Worm (Caenorhabditis elegans) whole organism, midembryonic: Measurements from ENCODE around the gene fbxb-48.

Source experiments
- T22C8.4 ChIP-seq: fragments of 200-800 bp; sonication (Bioruptor generic); IDR thresholded peaks from 2 replicates; pipeline ENCODE4 v1.3.6; 2022; ENCODE audit warnings: missing genetic modification characterization, missing compliant biosample characterization
- cog-1 ChIP-seq: sonication (generic microtip); optimal IDR thresholded peaks from 2 replicates; lab custom pipeline; 2016; ENCODE audit warnings: missing genetic modification characterization, missing compliant biosample characterization
- flt-1 ChIP-seq: fragments of 200-800 bp; sonication (Bioruptor generic); IDR thresholded peaks from 2 replicates; pipeline ENCODE4 v1.3.6; 2022; ENCODE audit warnings: missing genetic modification characterization, missing compliant biosample characterization
- klf-2 ChIP-seq: fragments of 200-800 bp; sonication (Bioruptor generic); conservative IDR thresholded peaks from 2 replicates; pipeline ENCODE4 v1.3.6; 2022; ENCODE audit warnings: missing genetic modification reagents, missing genetic modification characterization, missing compliant biosample characterization
- med-1 ChIP-seq: sonication (generic microtip); optimal IDR thresholded peaks from 2 replicates; lab custom pipeline; 2017; ENCODE audit warnings: missing genetic modification characterization, mild to moderate bottlenecking, missing compliant biosample characterization, antibody characterized with exemption, missing genetic modification reagents; ENCODE audit not compliant: insufficient read depth
- ref-1 ChIP-seq: fragments of 200-800 bp; sonication (Bioruptor generic); conservative IDR thresholded peaks from 2 replicates; pipeline ENCODE4 v1.3.6; 2022; ENCODE audit warnings: missing genetic modification reagents, missing genetic modification characterization, missing compliant biosample characterization
- tab-1 ChIP-seq: fragments of 200-800 bp; sonication (Bioruptor generic); IDR thresholded peaks from 2 replicates; pipeline ENCODE4 v1.3.6; 2022; ENCODE audit warnings: missing genetic modification characterization, missing compliant biosample characterization
- ztf-23 ChIP-seq: fragments of 200-800 bp; sonication (Bioruptor generic); IDR thresholded peaks from 2 replicates; pipeline ENCODE4 v1.3.6; 2022; ENCODE audit warnings: missing genetic modification reagents, missing genetic modification characterization, missing compliant biosample characterization
- ztf-29 ChIP-seq: fragments of 200-800 bp; sonication (Bioruptor generic); IDR thresholded peaks from 2 replicates; pipeline ENCODE4 v1.3.6; 2022; ENCODE audit warnings: missing genetic modification reagents, missing genetic modification characterization, missing compliant biosample characterization

Gene fbxb-48

ce11 chrII:1670985-1671384 is 48.1 kb downstream of the fbxb-48 start:
- no peak for TF ChIP-seq cog-1 (tag; lab: Kevin White, UChicago)
- TF ChIP-seq klf-2 (GFP tag; lab: Robert Waterston, UW): no peak
- no peak for TF ChIP-seq ref-1 (GFP tag; lab: Robert Waterston, UW)
- TF ChIP-seq ztf-23: no peak
- no peak for TF ChIP-seq T22C8.4 (GFP tag; lab: Robert Waterston, UW)
- no peak for TF ChIP-seq flt-1 (GFP tag; lab: Robert Waterston, UW)
- TF ChIP-seq tab-1 (GFP tag; lab: Robert Waterston, UW): no peak
- no peak for TF ChIP-seq ztf-29 (GFP tag; lab: Robert Waterston, UW)
- no peak for TF ChIP-seq med-1 (GFP tag; lab: Kevin White, UChicago)

- TF ChIP-seq klf-2 (GFP tag; lab: Robert Waterston, UW) (no peak), flt-1 (GFP tag; lab: Robert Waterston, UW) (no peak), cog-1 (tag; lab: Kevin White, UChicago) (no peak), T22C8.4 (GFP tag; lab: Robert Waterston, UW) (no peak), ztf-23 (no peak), ref-1 (GFP tag; lab: Robert Waterston, UW) (no peak), med-1 (GFP tag; lab: Kevin White, UChicago) (no peak), ztf-29 (GFP tag; lab: Robert Waterston, UW) (no peak), tab-1 (GFP tag; lab: Robert Waterston, UW) (no peak)
These were observed 48.7 kb downstream of the fbxb-48 start, which contains the start of gene nhx-6 for ce11 chrII:1670260-1670879. Gene nhx-6, plus strand, starts transcription at chrII:1670829.

ce11 chrII:1668913-1669312 is 50.1 kb downstream of the fbxb-48 start, which contains the start of gene srw-97:
Gene srw-97, minus strand, starts transcription at chrII:1669013.
- TF ChIP-seq tab-1 (GFP tag; lab: Robert Waterston, UW) (no peak), flt-1 (GFP tag; lab: Robert Waterston, UW) (no peak), ztf-29 (GFP tag; lab: Robert Waterston, UW) (no peak), ref-1 (GFP tag; lab: Robert Waterston, UW) (no peak), T22C8.4 (GFP tag; lab: Robert Waterston, UW) (no peak), cog-1 (tag; lab: Kevin White, UChicago) (no peak), med-1 (GFP tag; lab: Kevin White, UChicago) (no peak), klf-2 (GFP tag; lab: Robert Waterston, UW) (no peak), ztf-23 (no peak)
